Worm (Caenorhabditis elegans): ENCODE results near the gene F44E2.4.

Gene F44E2.4

DNA sequence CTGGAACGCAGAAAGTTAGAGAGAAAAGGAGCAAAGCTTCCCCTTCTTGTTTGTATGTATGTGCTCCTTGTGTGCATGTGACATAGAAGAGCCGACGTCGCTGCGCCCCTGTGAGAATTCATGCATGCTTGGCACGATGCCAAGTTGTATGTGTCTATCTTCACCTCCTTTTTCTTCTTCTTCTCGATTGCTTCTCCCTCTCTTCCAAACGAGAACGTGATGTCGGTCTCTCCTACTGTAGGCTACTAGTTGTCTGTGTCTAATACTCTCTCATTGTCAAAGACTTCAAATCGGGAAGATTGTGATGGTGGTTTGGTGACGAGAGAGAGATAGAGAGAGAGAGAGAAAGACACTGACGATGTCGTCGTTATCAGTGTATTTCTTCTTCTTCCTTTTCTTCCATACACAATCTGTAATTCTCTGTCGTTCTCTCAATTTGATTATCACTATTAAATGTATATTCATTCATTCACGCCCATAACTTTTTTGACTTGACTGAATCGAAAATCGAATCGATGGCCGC, 41.0 kb downstream of the F44E2.4 start (continued):
- TF ChIP-seq ceh-58 (GFP tag; IDR thresholded peaks at IDR 0.05) (no peak), akir-1 (GFP tag; optimal IDR thresholded peaks at IDR 0.05) (no peak), F57C9.4 (tag; optimal IDR thresholded peaks at IDR 0.05) (no peak), nhr-90 (tag; optimal IDR thresholded peaks at IDR 0.05) (peak; percentile 57), fkh-3 (tag; optimal IDR thresholded peaks at IDR 0.05) (no peak), ztf-6 (GFP tag; IDR thresholded peaks at IDR 0.05) (no peak), pha-4 (tag; optimal IDR thresholded peaks at IDR 0.05) (no peak), lin-26 (GFP tag; IDR thresholded peaks at IDR 0.05) (peak; percentile 69; the same call in 1 of the 2 replicates), madf-10 (tag; optimal IDR thresholded peaks at IDR 0.05) (peak; percentile 82), F37B4.10 (GFP tag; IDR thresholded peaks at IDR 0.05) (no peak), die-1 (tag; optimal IDR thresholded peaks at IDR 0.05) (peak; percentile 61), zfh-2 (GFP tag; conservative IDR thresholded peaks at IDR 0.05) (peak; percentile 75), hsf-1 (GFP tag; IDR thresholded peaks at IDR 0.05) (no peak), hmg-20 (GFP tag; IDR thresholded peaks at IDR 0.05) (0 out of 2 replicates have a peak, but pooled peaks have one; percentile 8), ztf-22 (GFP tag; optimal IDR thresholded peaks at IDR 0.05) (peak; percentile 81), egl-44 (GFP tag; IDR thresholded peaks at IDR 0.05) (peak; percentile 67; the same call in 1 of the 2 replicates), F39B2.1 (GFP tag; IDR thresholded peaks at IDR 0.05) (no peak), B0019.2 (GFP tag; conservative IDR thresholded peaks at IDR 0.05) (no peak), T07F8.4 (tag; optimal IDR thresholded peaks at IDR 0.05) (no peak), ztf-18 (tag; optimal IDR thresholded peaks at IDR 0.05) (no peak), lin-40 (tag; optimal IDR thresholded peaks at IDR 0.05) (peak; percentile 91), Y95B8A.8 (GFP tag; IDR thresholded peaks at IDR 0.05) (no peak), attf-3 (GFP tag; conservative IDR thresholded peaks at IDR 0.05) (no peak; the same call in 1 of the 2 replicates), mes-4 (tag; optimal IDR thresholded peaks at IDR 0.05) (no peak), lsl-1 (GFP tag; optimal IDR thresholded peaks at IDR 0.05) (peak; percentile 9), gei-17 (GFP tag; optimal IDR thresholded peaks at IDR 0.05) (no peak), ceh-91 (GFP tag; IDR thresholded peaks at IDR 0.05) (no peak), atf-7 (tag; optimal IDR thresholded peaks at IDR 0.05) (peak; percentile 90), bed-1 (GFP tag; IDR thresholded peaks at IDR 0.05) (no peak), F55B11.4 (tag; optimal IDR thresholded peaks at IDR 0.05; ENCODE audit: borderline replicate concordance, insufficient read depth) (no peak), F33H1.4 (GFP tag; IDR thresholded peaks at IDR 0.05) (0 out of 2 replicates have a peak, but pooled peaks have one; percentile 6), C17E4.6 (GFP tag; IDR thresholded peaks at IDR 0.05) (no peak), ceh-100 (GFP tag; IDR thresholded peaks at IDR 0.05) (no peak), chd-7 (tag; optimal IDR thresholded peaks at IDR 0.05) (peak; percentile 71), ztf-25 (GFP tag; IDR thresholded peaks at IDR 0.05) (no peak), F22D6.2 (tag; optimal IDR thresholded peaks at IDR 0.05) (peak; percentile 29), ceh-27 (GFP tag; optimal IDR thresholded peaks at IDR 0.05) (peak; percentile 23), nhr-27 (tag; optimal IDR thresholded peaks at IDR 0.05) (no peak), Y53F4B.3 (GFP tag; IDR thresholded peaks at IDR 0.05) (no peak), snpc-1.3 (tag; optimal IDR thresholded peaks at IDR 0.05; ENCODE audit: insufficient read depth) (no peak), ztf-3 (GFP tag; optimal IDR thresholded peaks at IDR 0.05) (peak; percentile 76), him-1 (tag; optimal IDR thresholded peaks at IDR 0.05) (no peak), attf-6 (GFP tag; IDR thresholded peaks at IDR 0.05) (no peak), F10E7.11 (tag; optimal IDR thresholded peaks at IDR 0.05) (no peak), let-607 (tag; optimal IDR thresholded peaks at IDR 0.05) (peak; percentile 9 to 78), ekl-4 (GFP tag; IDR thresholded peaks at IDR 0.05) (no peak), madf-6 (GFP tag; IDR thresholded peaks at IDR 0.05) (no peak), D2030.7 (GFP tag; IDR thresholded peaks at IDR 0.05) (no peak)
